Fruit fly (Drosophila melanogaster): ENCODE measurements around the gene CG42671.

The CG42671 gene

DNA sequence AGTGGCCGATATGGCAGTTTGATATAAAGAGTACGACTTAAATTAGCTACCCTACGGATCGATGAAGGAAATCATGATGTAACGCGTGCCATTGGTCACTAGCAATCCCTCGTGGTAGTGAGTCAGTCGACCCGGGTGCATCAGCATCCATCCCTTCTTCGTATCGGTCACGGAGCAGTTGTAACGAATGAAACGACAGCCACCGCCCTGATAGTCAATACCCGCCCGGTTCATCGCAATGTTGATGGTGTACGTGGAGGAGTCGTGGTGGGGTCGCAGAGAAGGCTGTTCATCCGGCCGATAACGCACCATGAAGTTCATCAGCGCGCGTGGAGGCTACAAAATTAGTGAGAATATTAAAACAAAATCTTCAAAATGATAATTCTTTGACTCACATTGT is 15.9 kb upstream of the CG42671 start:
- no peak for TF ChIP-seq Sin3A (optimal IDR thresholded peaks at IDR 0.05)

DNA sequence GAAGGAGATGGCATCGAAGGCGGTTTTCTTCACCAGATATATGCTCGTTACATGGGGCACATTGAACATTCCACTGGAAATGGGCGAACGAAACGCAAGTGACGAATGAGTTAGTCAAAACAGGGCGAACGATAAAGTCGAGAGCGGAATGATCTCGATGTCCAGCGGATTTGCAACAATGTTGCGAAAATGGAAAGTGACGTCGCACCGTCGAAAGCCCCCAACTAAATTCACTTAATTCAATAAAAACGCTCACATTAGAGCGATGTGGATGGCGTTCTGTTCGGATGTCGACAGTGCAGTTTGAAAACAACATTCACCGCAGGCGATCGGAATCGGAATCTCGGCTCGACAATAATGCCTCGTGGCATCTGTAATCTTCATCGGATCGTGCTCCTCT is 15.0 kb upstream of the CG42671 start, which contains the start of gene CG7607:
Gene CG7607, plus strand, starts transcription at position 301 of the 400 bp plus-strand sequence.
- no peak for TF ChIP-seq ttk (optimal IDR thresholded peaks at IDR 0.05)
- TF ChIP-seq Myc (optimal IDR thresholded peaks at IDR 0.05), result no peak
- TF ChIP-seq Sin3A (optimal IDR thresholded peaks at IDR 0.05), result no peak
- TF ChIP-seq insv (optimal IDR thresholded peaks at IDR 0.05), result no peak
- no peak for TF ChIP-seq h (optimal IDR thresholded peaks at IDR 0.05)
- no peak for TF ChIP-seq psq (optimal IDR thresholded peaks at IDR 0.05)

DNA sequence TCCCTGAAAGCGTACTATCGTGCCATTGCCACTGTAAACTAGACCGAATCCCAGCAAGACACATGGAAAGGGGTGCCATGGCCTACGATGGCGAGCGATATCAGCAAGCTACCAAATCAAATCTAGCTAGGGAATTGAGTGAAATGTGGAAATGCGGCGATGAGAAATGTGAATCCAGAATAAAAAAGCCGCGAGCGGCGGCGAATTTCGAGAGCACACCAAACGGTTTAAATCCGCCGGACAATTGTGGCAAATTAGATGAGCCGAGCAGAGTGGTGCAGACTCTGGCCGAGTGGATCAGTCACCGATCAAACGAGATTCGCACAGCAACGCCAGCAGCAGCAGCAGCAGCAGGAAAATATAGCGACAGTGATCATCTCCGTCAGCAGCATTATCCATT is 13.3 kb upstream of the CG42671 start, which contains the start of gene nkt:
Gene nkt, plus strand, starts transcription at position 301 of the 400 bp plus-strand sequence.
- TF ChIP-seq insv (optimal IDR thresholded peaks at IDR 0.05), result no peak
- TF ChIP-seq Myc (optimal IDR thresholded peaks at IDR 0.05), result no peak
- TF ChIP-seq psq (optimal IDR thresholded peaks at IDR 0.05), result no peak
- TF ChIP-seq ttk (optimal IDR thresholded peaks at IDR 0.05), result no peak
- no peak for TF ChIP-seq h (optimal IDR thresholded peaks at IDR 0.05)
- TF ChIP-seq Sin3A (optimal IDR thresholded peaks at IDR 0.05), result no peak

DNA sequence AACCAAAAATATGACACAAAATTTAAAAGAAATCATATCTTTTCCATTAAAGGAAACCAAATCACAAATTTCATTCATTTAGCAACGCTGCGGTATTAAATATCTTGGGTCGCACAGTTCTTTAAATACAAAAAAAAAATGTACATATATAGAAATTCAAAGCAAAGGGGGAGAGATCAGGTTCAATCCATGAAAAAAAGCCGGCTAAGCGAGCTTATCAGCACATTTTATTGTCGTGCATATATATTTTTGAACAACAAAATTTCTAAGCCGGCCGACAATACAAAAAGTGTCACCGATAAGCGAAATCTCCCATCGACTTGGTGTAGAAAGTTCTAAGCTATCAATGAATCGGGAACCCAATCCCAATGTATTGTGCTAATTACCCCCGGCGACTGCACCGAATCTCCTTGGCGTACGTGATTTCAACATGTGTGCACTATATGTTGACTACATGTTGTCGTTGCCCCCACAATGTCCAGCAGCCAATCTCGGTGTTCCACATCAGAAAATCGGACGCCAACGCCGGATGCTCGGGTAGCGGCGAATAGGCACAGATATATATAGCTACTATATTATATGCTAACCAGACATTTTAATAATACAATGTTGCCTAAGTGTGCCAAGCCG is 10.4 kb upstream of the CG42671 start:
- TF ChIP-seq ttk (optimal IDR thresholded peaks at IDR 0.05) (no peak), Sin3A (optimal IDR thresholded peaks at IDR 0.05) (no peak), insv (optimal IDR thresholded peaks at IDR 0.05) (no peak)

DNA sequence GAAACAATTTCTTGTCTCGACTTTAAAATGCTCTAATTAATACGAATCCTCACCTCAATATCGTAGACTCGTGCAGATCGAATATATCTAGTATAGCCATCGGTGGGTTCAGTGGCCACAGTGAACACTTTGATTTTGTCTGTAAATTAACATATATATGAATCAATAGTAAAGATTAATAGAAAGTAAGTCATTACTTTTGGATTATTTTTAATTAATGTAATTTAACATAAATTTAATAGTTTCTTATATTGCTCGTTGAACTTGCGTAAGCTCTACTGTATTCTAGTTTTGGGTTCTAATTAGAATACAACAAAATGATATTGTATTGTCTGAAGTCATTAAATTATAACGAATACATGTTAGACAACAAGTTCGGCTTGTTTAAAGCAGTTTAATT is 9.5 kb upstream of the CG42671 start:
- TF ChIP-seq ttk (optimal IDR thresholded peaks at IDR 0.05) (no peak), Myc (optimal IDR thresholded peaks at IDR 0.05) (no peak), psq (optimal IDR thresholded peaks at IDR 0.05) (no peak), h (optimal IDR thresholded peaks at IDR 0.05) (no peak), insv (optimal IDR thresholded peaks at IDR 0.05) (no peak), Sin3A (optimal IDR thresholded peaks at IDR 0.05) (no peak)

DNA sequence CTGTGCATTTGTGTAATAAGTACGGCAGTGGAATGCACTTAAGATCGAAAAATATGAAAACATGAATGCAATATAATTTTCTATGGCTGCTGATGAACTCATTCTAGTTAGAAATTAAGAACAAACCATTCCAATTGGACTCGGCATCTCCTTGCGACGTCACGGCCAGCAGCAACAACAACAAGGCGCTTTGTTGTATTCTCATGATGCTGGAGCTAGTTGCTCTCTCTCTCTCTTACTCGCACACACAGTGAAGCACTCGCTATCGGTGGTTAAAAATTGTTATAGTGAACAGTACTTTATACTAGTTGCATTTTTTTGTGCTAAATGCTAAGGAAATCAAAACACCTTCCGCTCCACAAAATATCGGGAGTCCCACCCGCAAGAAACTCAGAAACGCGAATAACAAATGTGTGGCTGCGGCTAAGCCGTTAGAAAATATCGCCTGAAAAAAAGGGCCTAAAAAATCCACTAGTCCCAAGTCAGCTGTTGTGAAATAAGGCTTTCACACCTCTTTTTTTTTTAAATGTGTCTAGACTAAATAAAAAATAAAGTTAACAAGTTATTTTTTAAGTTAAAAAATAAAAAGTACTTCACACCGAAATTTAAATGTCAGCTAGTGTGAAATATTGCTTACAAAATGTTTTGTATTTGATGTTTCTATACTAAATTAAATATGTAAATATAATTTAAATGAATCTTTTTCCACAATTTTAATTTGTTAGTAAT is 8.5 kb upstream of the CG42671 start, which contains the start of gene Plod:
Gene Plod, minus strand, starts transcription at position 409 of the 729 bp plus-strand sequence.
- TF ChIP-seq psq (optimal IDR thresholded peaks at IDR 0.05) (no peak), Myc (optimal IDR thresholded peaks at IDR 0.05) (no peak), ttk (optimal IDR thresholded peaks at IDR 0.05) (no peak), insv (optimal IDR thresholded peaks at IDR 0.05) (no peak), Sin3A (optimal IDR thresholded peaks at IDR 0.05) (no peak), h (optimal IDR thresholded peaks at IDR 0.05) (no peak)

DNA sequence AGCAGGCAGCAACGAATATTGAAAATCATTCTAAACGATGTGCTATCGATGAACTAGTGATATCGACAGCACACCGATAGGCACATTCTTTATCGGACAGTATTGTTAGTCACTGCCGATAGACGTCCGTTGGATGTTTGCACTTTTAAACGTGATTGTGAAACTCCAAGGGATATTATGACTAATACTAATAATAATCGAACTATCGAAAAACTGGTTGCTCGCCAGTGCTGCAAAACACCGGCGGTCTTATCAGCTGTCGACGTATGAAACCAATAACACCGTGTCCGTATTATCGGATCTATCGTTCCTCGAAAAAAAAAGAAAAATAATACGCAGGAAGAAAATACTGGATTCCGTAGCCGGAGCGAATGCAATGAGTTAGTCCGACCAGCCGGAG is 3.8 kb upstream of the CG42671 start, which contains the start of the genes Ube3a and CG7600:
Gene Ube3a, minus strand, starts transcription at position 67 of the 400 bp plus-strand sequence.
Gene CG7600, plus strand, starts transcription at position 270 of the 400 bp plus-strand sequence.
- TF ChIP-seq Sin3A (optimal IDR thresholded peaks at IDR 0.05), result no peak
- TF ChIP-seq insv (optimal IDR thresholded peaks at IDR 0.05), result no peak
- no peak for TF ChIP-seq Myc (optimal IDR thresholded peaks at IDR 0.05)
- no peak for TF ChIP-seq h (optimal IDR thresholded peaks at IDR 0.05)
- TF ChIP-seq ttk (optimal IDR thresholded peaks at IDR 0.05), result no peak
- TF ChIP-seq psq (optimal IDR thresholded peaks at IDR 0.05), result no peak

DNA sequence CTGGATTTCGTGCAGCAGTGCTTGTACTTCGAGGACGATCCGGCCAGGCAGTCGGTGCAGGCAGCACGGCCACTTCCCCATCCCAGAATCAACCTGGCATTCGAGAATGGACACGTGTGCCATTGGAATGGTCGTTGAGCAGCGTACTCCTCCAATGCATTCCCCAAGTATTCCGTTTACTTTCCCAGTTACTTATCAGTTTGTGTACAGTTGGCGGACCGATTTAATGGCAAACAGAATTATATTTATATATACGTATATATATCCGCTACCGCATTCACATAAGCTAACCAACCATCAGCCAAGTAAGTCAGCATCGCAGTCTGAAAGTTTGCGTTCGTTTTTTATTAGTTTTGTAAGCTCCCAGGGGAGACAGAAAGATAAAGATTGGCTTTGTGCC is 662 bp upstream of the CG42671 start:
- TF ChIP-seq Sin3A (optimal IDR thresholded peaks at IDR 0.05) (no peak), psq (optimal IDR thresholded peaks at IDR 0.05) (no peak), Myc (optimal IDR thresholded peaks at IDR 0.05) (no peak), insv (optimal IDR thresholded peaks at IDR 0.05) (no peak), h (optimal IDR thresholded peaks at IDR 0.05) (no peak), ttk (optimal IDR thresholded peaks at IDR 0.05) (no peak)

DNA sequence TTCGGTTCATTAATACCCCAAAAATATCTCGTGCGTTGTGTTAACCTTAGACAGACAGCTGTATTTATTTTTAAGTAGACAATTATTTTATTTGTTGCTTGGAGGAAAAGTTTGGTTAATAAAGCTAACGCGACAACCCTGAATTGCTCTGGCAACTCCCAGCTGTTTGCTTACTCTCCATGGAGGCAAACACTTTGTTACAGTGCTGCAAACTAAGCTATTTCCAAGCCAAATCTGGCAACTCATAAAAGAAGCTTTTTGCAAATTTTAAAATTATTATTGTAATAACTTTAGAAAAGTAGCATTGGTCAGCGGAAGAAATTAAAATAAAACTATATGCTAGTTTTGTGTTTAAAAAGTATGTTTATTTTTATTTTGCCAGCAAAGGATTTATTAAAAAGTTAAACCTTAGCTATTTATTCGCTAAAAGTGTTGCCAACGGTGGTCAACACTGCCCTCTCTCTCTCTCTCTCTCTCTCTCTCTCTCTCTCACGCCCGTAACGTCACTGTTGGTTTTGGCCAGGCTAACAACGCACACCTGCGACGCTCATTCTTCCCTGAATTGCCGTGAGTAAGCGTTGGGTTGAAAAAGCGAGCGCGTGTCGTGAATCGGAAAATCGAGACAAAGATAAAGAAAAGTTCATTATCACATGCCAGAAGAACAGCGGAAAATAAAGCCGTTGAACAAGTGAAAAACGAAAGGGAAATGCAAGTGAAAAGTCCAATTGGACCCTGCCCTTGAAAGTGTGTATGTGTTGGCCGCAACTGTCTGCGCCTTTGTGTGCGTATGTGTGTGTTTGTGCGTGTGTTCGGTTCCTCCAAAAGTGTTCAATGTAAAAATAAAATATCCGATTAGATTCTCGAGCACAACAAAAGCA is 1.2 kb downstream of the CG42671 start:
- TF ChIP-seq h (optimal IDR thresholded peaks at IDR 0.05) (no peak), insv (optimal IDR thresholded peaks at IDR 0.05) (no peak), psq (optimal IDR thresholded peaks at IDR 0.05) (no peak), Myc (optimal IDR thresholded peaks at IDR 0.05) (no peak), ttk (optimal IDR thresholded peaks at IDR 0.05) (no peak), Sin3A (optimal IDR thresholded peaks at IDR 0.05) (no peak)

DNA sequence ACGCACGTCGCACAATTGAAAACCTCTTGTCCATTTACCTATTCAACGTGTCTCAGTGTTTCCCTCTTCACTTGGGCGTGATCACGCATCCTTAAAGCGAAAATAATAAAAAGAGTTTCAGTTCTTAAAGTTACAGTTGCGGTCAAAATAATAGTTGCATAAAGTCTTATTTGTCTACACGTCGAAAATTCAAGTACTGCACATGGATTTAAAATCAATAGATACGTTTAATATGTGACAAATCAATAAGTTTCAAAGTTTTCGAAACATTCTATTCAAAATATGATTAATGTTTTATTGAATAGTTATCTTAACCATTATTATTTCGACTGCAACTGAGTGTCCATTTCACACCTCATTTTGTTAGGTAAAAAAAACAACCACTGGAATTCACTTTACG is 1.9 kb downstream of the CG42671 start:
- TF ChIP-seq psq (optimal IDR thresholded peaks at IDR 0.05) (no peak), h (optimal IDR thresholded peaks at IDR 0.05) (no peak), Sin3A (optimal IDR thresholded peaks at IDR 0.05) (no peak), ttk (optimal IDR thresholded peaks at IDR 0.05) (no peak), Myc (optimal IDR thresholded peaks at IDR 0.05) (no peak), insv (optimal IDR thresholded peaks at IDR 0.05) (no peak)

DNA sequence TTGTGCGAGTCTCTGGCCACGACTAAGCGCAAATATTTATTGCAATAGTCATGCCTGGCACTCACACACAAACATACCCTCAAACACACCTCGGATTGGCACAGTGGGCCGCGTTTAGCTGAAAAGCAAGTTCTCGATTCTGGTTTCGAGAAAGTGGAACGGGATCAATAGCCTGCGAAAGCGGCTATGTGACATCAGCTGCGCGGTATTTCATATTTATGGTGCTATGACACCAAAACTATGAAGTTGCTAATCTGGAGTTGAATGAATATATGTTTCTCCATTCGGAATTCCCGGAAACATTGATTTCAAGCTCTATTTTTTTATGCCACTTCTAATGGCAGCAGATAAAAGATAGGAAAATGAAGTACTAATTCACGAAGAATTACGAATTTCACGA is 3.6 kb downstream of the CG42671 start:
- TF ChIP-seq Myc (optimal IDR thresholded peaks at IDR 0.05) (no peak), ttk (optimal IDR thresholded peaks at IDR 0.05) (no peak), h (optimal IDR thresholded peaks at IDR 0.05) (no peak), Sin3A (optimal IDR thresholded peaks at IDR 0.05) (no peak), insv (optimal IDR thresholded peaks at IDR 0.05) (no peak), psq (optimal IDR thresholded peaks at IDR 0.05) (no peak)

DNA sequence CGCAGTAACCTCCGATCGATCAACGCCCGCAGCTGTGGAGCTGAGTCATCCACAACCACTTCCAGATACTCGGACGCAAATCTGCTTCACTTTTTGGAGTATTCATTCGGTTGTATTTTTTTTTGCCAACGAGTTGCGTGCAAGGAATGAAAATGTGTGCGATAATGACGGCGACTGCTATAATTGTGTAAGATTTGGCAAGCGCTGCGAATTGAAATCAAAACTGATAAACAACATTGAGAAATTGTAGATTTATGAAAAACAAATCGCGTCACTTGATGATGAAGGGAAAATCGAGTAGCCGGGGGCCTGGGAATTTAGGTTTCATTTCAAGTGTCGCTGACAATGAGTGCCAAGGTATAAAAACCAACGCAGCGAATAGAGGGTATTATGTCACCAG is 4.6 kb downstream of the CG42671 start:
- TF ChIP-seq Sin3A (optimal IDR thresholded peaks at IDR 0.05), result no peak
- no peak for TF ChIP-seq insv (optimal IDR thresholded peaks at IDR 0.05)
- no peak for TF ChIP-seq Myc (optimal IDR thresholded peaks at IDR 0.05)
- TF ChIP-seq psq (optimal IDR thresholded peaks at IDR 0.05), result no peak
- no peak for TF ChIP-seq h (optimal IDR thresholded peaks at IDR 0.05)
- no peak for TF ChIP-seq ttk (optimal IDR thresholded peaks at IDR 0.05)
